Fruit fly (Drosophila melanogaster) whole organism, adult: ENCODE results near the gene sty.

Experiments
- CG11617 ChIP-seq: fragments of 200-800 bp; sonication (Bioruptor generic); optimal IDR thresholded peaks from 2 replicates; lab custom pipeline; 2017; ENCODE audit warnings: mild to moderate bottlenecking, missing biosample characterization, missing genetic modification reagents, missing genetic modification characterization
- CG12768 ChIP-seq: fragments of 200-800 bp; sonication (Bioruptor generic); optimal IDR thresholded peaks from 2 replicates; lab custom pipeline; 2017; ENCODE audit warnings: missing biosample characterization, missing genetic modification characterization, mild to moderate bottlenecking, moderate library complexity, missing genetic modification reagents
- CG14711 ChIP-seq: fragments of 200-800 bp; sonication (Bioruptor generic); optimal IDR thresholded peaks from 2 replicates; lab custom pipeline; 2018; ENCODE audit warnings: missing biosample characterization, mild to moderate bottlenecking, missing genetic modification characterization, moderate library complexity
- CG1620 ChIP-seq: fragments of 200-800 bp; sonication (Bioruptor generic); optimal IDR thresholded peaks from 2 replicates; lab custom pipeline; 2016; ENCODE audit warnings: missing biosample characterization, missing genetic modification characterization
- CG33017 ChIP-seq: fragments of 200-800 bp; sonication (Bioruptor generic); optimal IDR thresholded peaks from 2 replicates; lab custom pipeline; 2018; ENCODE audit warnings: missing biosample characterization, mild to moderate bottlenecking, missing genetic modification characterization, moderate library complexity
- CG5204 ChIP-seq: fragments of 200-800 bp; sonication (Bioruptor generic); optimal IDR thresholded peaks from 2 replicates; lab custom pipeline; 2016; ENCODE audit warnings: missing biosample characterization, missing genetic modification characterization
- CG7045 ChIP-seq: fragments of 200-800 bp; sonication (Bioruptor generic); optimal IDR thresholded peaks from 2 replicates; lab custom pipeline; 2017; ENCODE audit warnings: missing biosample characterization, mild to moderate bottlenecking, missing genetic modification characterization
- CG7101 ChIP-seq: fragments of 200-800 bp; sonication (Bioruptor generic); optimal IDR thresholded peaks from 2 replicates; lab custom pipeline; 2018; ENCODE audit warnings: missing biosample characterization, mild to moderate bottlenecking, missing genetic modification characterization, moderate library complexity
- Clk ChIP-seq: fragments of 200-800 bp; sonication (Bioruptor generic); optimal IDR thresholded peaks from 2 replicates; lab custom pipeline; 2017; ENCODE audit warnings: missing biosample characterization, missing genetic modification characterization
- Crg-1 ChIP-seq: fragments of 200-800 bp; sonication (Bioruptor generic); optimal IDR thresholded peaks from 2 replicates; lab custom pipeline; 2016; ENCODE audit warnings: missing biosample characterization, missing genetic modification characterization
- Hr96 ChIP-seq: fragments of 200-800 bp; sonication (Bioruptor generic); optimal IDR thresholded peaks from 2 replicates; lab custom pipeline; 2016; ENCODE audit warnings: missing biosample characterization, missing genetic modification characterization
- Mnt ChIP-seq: fragments of 200-800 bp; sonication (Bioruptor generic); optimal IDR thresholded peaks from 2 replicates; lab custom pipeline; 2016; ENCODE audit warnings: missing biosample characterization, mild to moderate bottlenecking, missing genetic modification characterization
- bab1 ChIP-seq: fragments of 200-800 bp; sonication (Bioruptor generic); optimal IDR thresholded peaks from 3 replicates; lab custom pipeline; 2019; ENCODE audit warnings: missing biosample characterization, mild to moderate bottlenecking, missing genetic modification characterization, moderate library complexity
- cic ChIP-seq: fragments of 200-800 bp; sonication (Bioruptor generic); optimal IDR thresholded peaks from 2 replicates; lab custom pipeline; 2017; ENCODE audit warnings: missing biosample characterization, mild to moderate bottlenecking, missing genetic modification characterization, moderate library complexity
- cnc ChIP-seq, 2 experiments: fragments of >200 bp; optimal IDR thresholded peaks; 2 replicates each; lab custom pipeline; 2017
- kay ChIP-seq: fragments of 200-800 bp; sonication (Bioruptor generic); peaks from one replicate; lab custom pipeline; 2016; ENCODE audit warnings: missing biosample characterization, missing genetic modification characterization, borderline replicate concordance
- ovo ChIP-seq: fragments of 200-800 bp; sonication (Bioruptor generic); optimal IDR thresholded peaks from 2 replicates; lab custom pipeline; 2016; ENCODE audit warnings: missing biosample characterization, missing genetic modification characterization
- pad ChIP-seq: fragments of 200-800 bp; sonication (Bioruptor generic); optimal IDR thresholded peaks from 3 replicates; lab custom pipeline; 2017; ENCODE audit warnings: missing biosample characterization, missing genetic modification characterization, mild to moderate bottlenecking, moderate library complexity, missing genetic modification reagents
- tj ChIP-seq: fragments of 200-800 bp; sonication (Bioruptor generic); optimal IDR thresholded peaks from 3 replicates; lab custom pipeline; 2017; ENCODE audit warnings: missing biosample characterization, mild to moderate bottlenecking, missing genetic modification characterization, moderate library complexity
- toe ChIP-seq: fragments of 200-800 bp; sonication (Bioruptor generic); optimal IDR thresholded peaks from 2 replicates; lab custom pipeline; 2016; ENCODE audit warnings: missing biosample characterization, missing genetic modification characterization

sty gene

DNA sequence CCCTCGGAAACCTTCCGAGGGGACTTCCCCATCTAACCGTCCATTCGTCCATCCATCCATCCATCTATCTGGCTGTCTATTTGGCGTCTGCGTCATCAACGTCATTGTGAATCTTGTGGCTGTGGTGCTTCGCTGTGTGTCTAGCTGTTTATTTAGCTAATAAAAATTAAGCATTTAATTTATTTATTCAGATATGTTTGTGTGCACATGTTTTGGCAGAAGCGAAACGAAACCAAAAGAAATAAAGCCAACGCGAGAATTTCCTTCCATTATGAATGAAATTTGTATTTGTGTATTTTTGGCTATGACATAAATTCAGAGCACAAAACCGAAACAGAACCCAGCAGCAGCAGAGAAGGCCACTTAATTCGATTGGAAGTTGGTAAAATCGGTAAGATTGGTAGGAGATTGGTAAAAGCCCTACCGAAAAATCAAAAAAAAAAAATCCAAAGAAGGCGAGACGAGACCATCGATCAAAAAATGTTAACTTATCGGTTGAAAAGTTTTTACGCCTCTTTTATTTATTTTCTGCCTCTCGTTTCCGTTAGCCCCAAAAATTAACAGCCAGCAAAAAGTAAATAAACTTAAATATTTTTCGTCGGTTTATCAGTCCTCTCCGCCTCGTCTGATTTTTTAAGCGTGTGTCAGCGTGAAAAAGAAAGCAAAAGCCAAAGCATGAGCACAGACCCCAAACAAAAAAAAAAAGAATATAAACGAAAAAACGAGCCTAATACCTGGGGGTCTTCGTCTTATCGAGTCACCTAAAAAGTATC is 9.8 kb downstream of the sty start:
- no peak for TF ChIP-seq CG1620 (GFP tag; lab: Kevin White, UChicago)
- no peak for TF ChIP-seq Hr96
- TF ChIP-seq pad, result no peak
- TF ChIP-seq kay (GFP tag; lab: Kevin White, UChicago), result peak; percentile 59
- TF ChIP-seq tj, result peak; percentile 57
- TF ChIP-seq cic (GFP tag; lab: Kevin White, UChicago), result no peak

DNA sequence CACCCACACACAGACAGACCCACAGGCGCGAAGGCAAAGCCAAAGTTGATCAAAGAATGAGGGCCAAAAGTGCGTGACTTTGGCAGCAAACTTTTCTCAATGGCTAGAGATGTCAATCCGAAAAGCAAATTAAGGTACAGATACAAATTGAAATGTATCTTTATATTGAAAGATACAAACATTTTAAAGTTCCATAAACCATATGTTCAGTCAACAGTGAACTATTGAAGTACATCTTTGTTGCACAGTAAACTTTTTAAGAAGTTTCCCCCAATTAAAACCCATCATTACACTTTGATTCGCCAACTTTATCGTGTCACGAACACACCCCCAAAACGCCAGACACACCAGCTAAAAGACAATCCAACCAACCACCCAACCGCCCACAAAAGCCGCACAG is 13.0 kb downstream of the sty start:
- TF ChIP-seq cic (GFP tag; lab: Kevin White, UChicago), result no peak
- no peak for TF ChIP-seq Hr96
- TF ChIP-seq Mnt (GFP tag; lab: Kevin White, UChicago), result no peak
- TF ChIP-seq CG7101, result no peak
- no peak for TF ChIP-seq pad
- TF ChIP-seq Crg-1 (GFP tag; lab: Kevin White, UChicago), result no peak
- no peak for TF ChIP-seq tj
- no peak for TF ChIP-seq Clk
- TF ChIP-seq CG33017, result no peak
- no peak for TF ChIP-seq CG14711 (tag; lab: Kevin White, UChicago)
- no peak for TF ChIP-seq CG12768 (GFP tag; lab: Kevin White, UChicago)

DNA sequence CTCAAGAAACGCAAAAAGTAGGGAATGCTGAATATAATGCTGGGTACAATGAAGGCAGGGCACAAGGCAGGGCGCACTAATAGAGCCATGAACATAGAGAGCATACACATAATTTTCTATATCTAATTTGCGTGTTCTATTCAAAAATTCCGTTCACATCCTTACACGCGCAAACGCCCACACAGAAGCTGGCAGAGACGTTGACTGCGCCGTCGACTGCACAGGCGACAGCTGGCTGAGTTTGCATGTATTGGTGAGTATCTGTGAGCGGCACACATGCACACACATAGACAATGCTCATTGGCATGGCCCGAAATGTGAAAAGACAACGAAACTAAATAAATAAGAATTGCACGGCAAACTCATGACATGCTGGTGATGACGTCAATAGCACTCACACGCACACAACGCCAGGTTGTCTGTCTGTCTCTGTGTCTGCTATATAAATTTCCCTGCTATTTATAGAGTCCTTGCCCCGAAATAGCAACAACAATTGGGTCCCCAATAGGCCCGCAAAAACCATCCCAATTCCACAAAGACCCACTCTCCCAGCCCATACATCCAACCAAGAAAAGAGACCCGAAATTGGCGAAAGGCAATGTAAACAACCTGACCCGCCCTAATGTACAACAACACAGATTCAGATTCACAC is 13.6 kb downstream of the sty start:
- TF ChIP-seq tj (no peak), Crg-1 (GFP tag; lab: Kevin White, UChicago) (no peak)

dm6 chr3L:3409626-3410301 is 15.0 kb downstream of the sty start:
- TF ChIP-seq CG33017 (no peak), Hr96 (no peak), Crg-1 (GFP tag; lab: Kevin White, UChicago) (no peak), toe (no peak), CG11617 (no peak), cnc (optimal IDR thresholded peaks at IDR 0.05; lab: Kevin White, UChicago) (no peak), Mnt (GFP tag; lab: Kevin White, UChicago) (no peak), CG7045 (no peak), CG14711 (tag; lab: Kevin White, UChicago) (no peak), CG5204 (no peak), Clk (no peak), pad (no peak), CG12768 (GFP tag; lab: Kevin White, UChicago) (no peak), tj (no peak), CG7101 (no peak), kay (GFP tag; lab: Kevin White, UChicago) (no peak)

DNA sequence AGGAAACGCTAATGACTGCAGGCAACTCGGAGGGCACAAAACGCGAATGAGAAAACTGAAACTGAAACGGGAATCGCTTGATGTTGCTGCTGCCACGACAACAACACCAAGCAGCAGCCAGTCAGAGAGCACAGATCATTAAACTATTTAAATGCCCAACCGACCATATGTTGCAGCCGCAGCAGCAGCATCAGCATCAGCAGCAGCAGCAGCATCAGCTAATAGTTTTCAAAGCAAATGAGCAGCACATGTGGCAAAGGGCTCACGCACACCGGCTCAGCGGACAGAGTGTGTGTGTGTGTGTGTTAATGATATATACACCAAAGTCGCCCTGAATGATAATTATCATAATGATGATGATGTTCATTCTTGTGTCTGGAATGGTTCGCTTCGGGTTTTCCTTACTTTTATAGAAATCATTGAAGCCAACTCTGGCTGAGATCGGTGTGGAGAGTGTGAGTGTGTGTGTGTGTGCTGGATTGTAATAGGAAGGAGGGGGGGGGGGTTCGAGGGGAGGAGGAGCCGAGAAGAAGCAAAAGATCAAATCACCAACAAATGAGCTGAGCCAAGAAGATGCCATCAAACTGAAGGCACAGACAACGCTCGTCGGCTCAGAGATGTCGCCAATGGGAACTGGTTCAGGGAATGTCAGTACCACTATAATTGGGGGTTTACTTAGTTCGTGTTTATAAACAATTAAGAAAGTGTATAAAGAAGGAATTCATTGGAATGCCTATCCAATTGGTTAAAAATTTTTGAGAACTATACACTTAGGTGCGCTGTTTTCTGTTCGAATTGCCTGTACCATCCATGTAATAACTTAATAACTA is 15.7 kb downstream of the sty start:
- TF ChIP-seq CG7045, result no peak
- no peak for TF ChIP-seq Crg-1 (GFP tag; lab: Kevin White, UChicago)
- TF ChIP-seq Clk, result no peak
- no peak for TF ChIP-seq bab1 (GFP tag; lab: Kevin White, UChicago)
- TF ChIP-seq CG5204, result no peak
- TF ChIP-seq CG11617, result no peak

DNA sequence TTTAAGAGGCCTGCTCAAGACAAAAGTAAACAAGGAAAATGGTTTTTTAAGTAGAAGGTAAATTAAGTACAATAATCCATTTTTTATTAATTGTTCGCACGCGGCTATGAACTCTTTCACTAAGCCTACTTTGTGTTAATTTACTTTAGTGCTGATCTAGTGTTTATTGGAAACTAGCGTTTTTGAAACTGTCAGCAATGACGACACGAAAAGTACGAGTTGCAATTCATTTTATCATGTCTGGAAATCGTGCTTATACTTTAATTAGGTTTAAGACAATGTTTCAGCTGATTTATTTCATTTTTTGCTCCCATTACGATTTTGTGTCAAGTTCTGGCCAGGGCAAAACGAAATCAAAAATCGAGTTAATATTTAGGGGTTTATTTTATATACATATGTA is 16.5 kb downstream of the sty start:
- no peak for TF ChIP-seq Crg-1 (GFP tag; lab: Kevin White, UChicago)
- no peak for TF ChIP-seq toe
- TF ChIP-seq bab1 (GFP tag; lab: Kevin White, UChicago), result no peak
- no peak for TF ChIP-seq Clk
- no peak for TF ChIP-seq CG7045
- TF ChIP-seq tj, result peak; percentile 73
- TF ChIP-seq CG12768 (GFP tag; lab: Kevin White, UChicago), result no peak
- TF ChIP-seq cnc (optimal IDR thresholded peaks at IDR 0.05; lab: Kevin White, UChicago), result no peak
- no peak for TF ChIP-seq ovo (GFP tag; lab: Kevin White, UChicago)
- no peak for TF ChIP-seq Hr96
- no peak for TF ChIP-seq CG7101
- no peak for TF ChIP-seq cic (GFP tag; lab: Kevin White, UChicago)
- TF ChIP-seq pad, result no peak
- no peak for TF ChIP-seq CG33017
- TF ChIP-seq kay (GFP tag; lab: Kevin White, UChicago), result peak; percentile 70
- no peak for TF ChIP-seq CG1620 (GFP tag; lab: Kevin White, UChicago)
- no peak for TF ChIP-seq CG14711 (tag; lab: Kevin White, UChicago)

DNA sequence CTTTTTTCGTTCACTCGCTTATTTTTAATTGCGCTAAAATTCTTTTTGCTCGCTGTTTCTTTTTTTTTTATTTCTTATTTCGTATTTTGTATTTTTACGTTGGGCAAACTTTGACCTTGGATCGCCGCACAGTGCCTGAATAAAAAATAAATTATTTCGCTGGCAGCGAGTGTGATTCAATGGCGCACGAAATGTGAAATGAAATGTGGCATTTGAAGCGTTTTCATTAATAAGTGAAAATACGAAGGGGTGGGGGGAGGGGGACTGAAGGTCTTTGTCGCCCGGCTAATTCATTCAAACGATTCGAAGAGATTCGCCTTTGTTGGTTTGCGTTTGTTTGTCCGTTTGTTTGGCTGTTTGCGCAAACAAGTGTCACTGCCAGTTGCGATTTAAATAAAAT is 17.3 kb downstream of the sty start:
- no peak for TF ChIP-seq CG5204
- TF ChIP-seq kay (GFP tag; lab: Kevin White, UChicago), result no peak
- TF ChIP-seq bab1 (GFP tag; lab: Kevin White, UChicago), result no peak
- TF ChIP-seq CG12768 (GFP tag; lab: Kevin White, UChicago), result no peak
- no peak for TF ChIP-seq CG7045
- TF ChIP-seq tj, result no peak
- TF ChIP-seq Crg-1 (GFP tag; lab: Kevin White, UChicago), result no peak
- no peak for TF ChIP-seq CG33017
- TF ChIP-seq cnc (optimal IDR thresholded peaks at IDR 0.05; lab: Kevin White, UChicago), result no peak
- TF ChIP-seq toe, result no peak
- TF ChIP-seq CG7101, result no peak
- no peak for TF ChIP-seq CG1620 (GFP tag; lab: Kevin White, UChicago)
- TF ChIP-seq Mnt (GFP tag; lab: Kevin White, UChicago), result no peak
- no peak for TF ChIP-seq Clk
- no peak for TF ChIP-seq ovo (GFP tag; lab: Kevin White, UChicago)
- TF ChIP-seq Hr96, result no peak
- no peak for TF ChIP-seq CG14711 (tag; lab: Kevin White, UChicago)
